Worm (Caenorhabditis elegans) whole organism, mixed stage, embryonic: ENCODE data around the gene agxt-1.

ENCODE experiments used
- M03D4.4 ChIP-seq: sonication (generic microtip); optimal IDR thresholded peaks from 2 replicates; lab custom pipeline; 2017; ENCODE audit warnings: mild to moderate bottlenecking, missing genetic modification characterization, missing compliant biosample characterization
- bed-3 ChIP-seq: fragments of 200-800 bp; sonication (Bioruptor generic); optimal IDR thresholded peaks from 3 replicates; lab custom pipeline; 2018; ENCODE audit warnings: mild to moderate bottlenecking, missing genetic modification characterization, moderate library complexity, missing compliant biosample characterization
- blmp-1 ChIP-seq: fragments of 150-350 bp; optimal IDR thresholded peaks from 2 replicates; lab custom pipeline; 2014; ENCODE audit warnings: missing biosample characterization, missing genetic modification characterization
- ceh-39 ChIP-seq: fragments of 150-350 bp; optimal IDR thresholded peaks from 2 replicates; lab custom pipeline; 2014; ENCODE audit warnings: missing biosample characterization, missing genetic modification characterization
- ceh-43 ChIP-seq: fragments of 200-800 bp; sonication (Bioruptor generic); optimal IDR thresholded peaks from 2 replicates; lab custom pipeline; 2018; ENCODE audit warnings: mild to moderate bottlenecking, missing genetic modification characterization, moderate library complexity, missing compliant biosample characterization
- ceh-83 ChIP-seq: fragments of 200-800 bp; sonication (Bioruptor generic); optimal IDR thresholded peaks from 2 replicates; lab custom pipeline; 2018; ENCODE audit warnings: mild to moderate bottlenecking, missing genetic modification characterization, missing compliant biosample characterization
- ces-1 ChIP-seq: fragments of 150-350 bp; optimal IDR thresholded peaks from 2 replicates; lab custom pipeline; 2014; ENCODE audit warnings: missing biosample characterization, missing genetic modification reagents, missing genetic modification characterization
- cnd-1 ChIP-seq: fragments of 200-800 bp; sonication (Bioruptor generic); optimal IDR thresholded peaks from 2 replicates; lab custom pipeline; 2018; ENCODE audit warnings: mild to moderate bottlenecking, missing genetic modification characterization, missing compliant biosample characterization
- drap-1 ChIP-seq: fragments of 200-800 bp; sonication (Bioruptor generic); optimal IDR thresholded peaks from 3 replicates; lab custom pipeline; 2018; ENCODE audit warnings: mild to moderate bottlenecking, missing genetic modification characterization, missing compliant biosample characterization
- elt-1 ChIP-seq: sonication (generic microtip); optimal IDR thresholded peaks from 2 replicates; lab custom pipeline; 2017; ENCODE audit warnings: missing genetic modification characterization, mild to moderate bottlenecking, missing compliant biosample characterization, antibody characterized with exemption, moderate library complexity, borderline replicate concordance; ENCODE audit not compliant: insufficient read depth
- elt-3 ChIP-seq: fragments of 150-350 bp; optimal IDR thresholded peaks from 2 replicates; lab custom pipeline; 2014; ENCODE audit warnings: missing biosample characterization, missing genetic modification characterization
- flh-1 ChIP-seq: fragments of 200-800 bp; sonication (Bioruptor generic); optimal IDR thresholded peaks from 2 replicates; lab custom pipeline; 2018; ENCODE audit warnings: mild to moderate bottlenecking, missing genetic modification characterization, moderate library complexity, missing compliant biosample characterization
- ham-2 ChIP-seq: fragments of 200-800 bp; sonication (Bioruptor generic); optimal IDR thresholded peaks from 2 replicates; lab custom pipeline; 2018; ENCODE audit warnings: mild to moderate bottlenecking, missing genetic modification characterization, missing compliant biosample characterization
- hlh-1 ChIP-seq: fragments of 150-350 bp; optimal IDR thresholded peaks from 2 replicates; lab custom pipeline; 2014; ENCODE audit warnings: missing biosample characterization, missing genetic modification reagents, missing genetic modification characterization
- lin-13 ChIP-seq: fragments of 150-350 bp; optimal IDR thresholded peaks from 2 replicates; lab custom pipeline; 2014; ENCODE audit warnings: missing biosample characterization, missing genetic modification characterization
- lsy-2 ChIP-seq: fragments of 150-350 bp; optimal IDR thresholded peaks from 2 replicates; lab custom pipeline; 2014; ENCODE audit warnings: missing biosample characterization, missing genetic modification characterization
- mab-5 ChIP-seq: fragments of 150-350 bp; optimal IDR thresholded peaks from 2 replicates; lab custom pipeline; 2014; ENCODE audit warnings: missing biosample characterization, missing genetic modification characterization
- mep-1 ChIP-seq: fragments of 150-350 bp; optimal IDR thresholded peaks from 2 replicates; lab custom pipeline; 2017; ENCODE audit warnings: missing biosample characterization, missing genetic modification reagents, missing genetic modification characterization, inconsistent platforms
- mls-2 ChIP-seq: sonication (generic microtip); optimal IDR thresholded peaks from 2 replicates; lab custom pipeline; 2016; ENCODE audit warnings: mild to moderate bottlenecking, missing genetic modification characterization, moderate library complexity, missing compliant biosample characterization
- nhr-12 ChIP-seq: fragments of 150-350 bp; optimal IDR thresholded peaks from 2 replicates; lab custom pipeline; 2014; ENCODE audit warnings: missing biosample characterization, missing genetic modification characterization
- nhr-2 ChIP-seq: fragments of 150-350 bp; optimal IDR thresholded peaks from 2 replicates; lab custom pipeline; 2014; ENCODE audit warnings: missing biosample characterization, missing genetic modification characterization
- nhr-28 ChIP-seq: fragments of 150-350 bp; optimal IDR thresholded peaks from 2 replicates; lab custom pipeline; 2014; ENCODE audit warnings: missing biosample characterization, missing genetic modification characterization
- nhr-76 ChIP-seq: sonication (generic microtip); optimal IDR thresholded peaks from 2 replicates; lab custom pipeline; 2017; ENCODE audit warnings: missing biosample characterization, missing genetic modification characterization
- pha-4 ChIP-seq: fragments of 150-350 bp; optimal IDR thresholded peaks from 2 replicates; lab custom pipeline; 2018; ENCODE audit warnings: missing biosample characterization, missing genetic modification reagents, missing genetic modification characterization
- snpc-4 ChIP-seq: fragments of 150-350 bp; optimal IDR thresholded peaks from 2 replicates; lab custom pipeline; 2014; ENCODE audit warnings: missing biosample characterization, missing genetic modification characterization
- sptf-1 ChIP-seq: sonication (generic microtip); optimal IDR thresholded peaks from 2 replicates; lab custom pipeline; 2017; ENCODE audit warnings: mild to moderate bottlenecking, missing genetic modification characterization, moderate library complexity, missing compliant biosample characterization
- unc-120 ChIP-seq: sonication (generic microtip); optimal IDR thresholded peaks from 2 replicates; lab custom pipeline; 2017; ENCODE audit warnings: missing genetic modification characterization, missing compliant biosample characterization; ENCODE audit not compliant: poor library complexity, severe bottlenecking
- unc-39 ChIP-seq: fragments of 150-350 bp; optimal IDR thresholded peaks from 2 replicates; lab custom pipeline; 2014; ENCODE audit warnings: missing biosample characterization, missing genetic modification characterization
- unc-62 ChIP-seq: fragments of 150-350 bp; optimal IDR thresholded peaks from 2 replicates; lab custom pipeline; 2014; ENCODE audit warnings: missing biosample characterization, missing genetic modification reagents, missing genetic modification characterization
- ztf-11 ChIP-seq: fragments of 150-350 bp; optimal IDR thresholded peaks from 2 replicates; lab custom pipeline; 2014; ENCODE audit warnings: missing biosample characterization, missing genetic modification characterization

Gene agxt-1

DNA sequence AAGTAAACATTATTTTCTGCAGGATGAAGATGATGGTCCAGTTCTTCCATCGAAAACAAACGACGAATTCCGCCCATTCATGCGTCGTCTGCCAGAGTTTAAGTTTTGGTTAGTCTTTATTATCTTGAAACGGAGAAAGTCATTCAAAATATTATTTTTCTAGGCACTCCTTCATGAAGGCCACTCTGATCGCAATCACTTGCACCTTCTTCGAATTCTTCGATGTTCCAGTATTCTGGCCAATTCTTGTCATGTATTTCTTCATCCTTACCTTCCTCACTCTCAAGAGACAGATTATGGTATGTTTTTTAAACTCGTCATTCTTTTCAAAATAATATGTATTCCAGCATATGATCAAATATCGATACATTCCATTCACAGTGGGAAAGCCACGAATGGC is 33.6 kb upstream of the agxt-1 start:
- TF ChIP-seq flh-1 (no peak), nhr-76 (no peak), bed-3 (GFP tag; lab: Kevin White, UChicago) (no peak), cnd-1 (tag; lab: Kevin White, UChicago) (no peak), sptf-1 (tag; lab: Kevin White, UChicago) (no peak), nhr-2 (tag; lab: Kevin White, UChicago) (no peak), elt-1 (tag; lab: Kevin White, UChicago) (no peak), elt-3 (tag; lab: Kevin White, UChicago) (no peak), hlh-1 (no peak), blmp-1 (tag; lab: Kevin White, UChicago) (no peak), mls-2 (tag; lab: Kevin White, UChicago) (no peak), mep-1 (tag; lab: Kevin White, UChicago) (no peak), ham-2 (GFP tag; lab: Kevin White, UChicago) (no peak), ztf-11 (tag; lab: Kevin White, UChicago) (no peak)

DNA sequence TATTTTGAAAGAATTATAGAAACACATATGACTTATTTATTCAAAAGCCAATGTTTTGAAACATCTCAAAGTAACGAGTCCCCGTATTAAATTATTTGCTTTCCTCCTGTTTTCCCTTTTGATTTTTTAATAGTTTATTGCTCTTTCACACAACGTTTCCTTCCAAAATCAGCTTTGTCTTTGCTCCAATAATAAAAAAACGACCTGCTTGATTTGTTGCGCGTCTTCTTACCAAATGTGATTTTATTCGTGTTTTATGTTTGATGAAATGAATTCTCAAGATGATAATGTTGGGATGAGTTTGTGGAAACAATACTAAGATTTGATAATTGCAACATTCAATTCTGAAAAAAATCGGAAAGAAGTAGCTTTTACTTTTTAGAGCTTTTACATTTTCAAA is 33.1 kb upstream of the agxt-1 start:
- TF ChIP-seq flh-1 (no peak), unc-62 (GFP tag; lab: Kevin White, UChicago) (no peak), nhr-28 (tag; lab: Kevin White, UChicago) (no peak), sptf-1 (tag; lab: Kevin White, UChicago) (no peak), lsy-2 (tag; lab: Kevin White, UChicago) (no peak), lin-13 (tag; lab: Kevin White, UChicago) (no peak), unc-120 (tag; lab: Kevin White, UChicago) (no peak), mep-1 (tag; lab: Kevin White, UChicago) (no peak), ztf-11 (tag; lab: Kevin White, UChicago) (no peak), nhr-76 (no peak), cnd-1 (tag; lab: Kevin White, UChicago) (no peak), nhr-2 (tag; lab: Kevin White, UChicago) (no peak), ces-1 (no peak), drap-1 (GFP tag; lab: Kevin White, UChicago) (no peak), hlh-1 (no peak), elt-1 (tag; lab: Kevin White, UChicago) (no peak), unc-39 (tag; lab: Kevin White, UChicago) (no peak), ceh-43 (GFP tag; lab: Kevin White, UChicago) (no peak)

DNA sequence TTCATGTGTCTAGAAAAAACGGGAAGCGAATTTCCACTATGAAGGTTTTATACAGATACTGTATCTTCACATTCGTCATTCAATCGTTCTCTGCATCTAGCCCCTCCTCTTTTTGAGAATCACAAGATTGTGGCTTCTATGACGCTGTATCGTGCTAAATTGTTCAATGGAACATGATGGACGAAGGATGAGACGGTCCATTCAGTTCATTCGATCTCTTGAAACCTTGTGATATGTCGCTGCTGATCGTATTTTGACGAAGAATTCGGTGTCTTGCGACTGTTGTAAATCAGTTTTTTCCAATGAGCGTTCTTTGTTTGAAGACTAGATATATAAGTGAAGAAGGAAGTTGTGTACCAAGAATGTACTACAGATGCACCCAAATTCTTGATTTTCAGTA is 31.7 kb upstream of the agxt-1 start:
- TF ChIP-seq pha-4 (tag; lab: Kevin White, UChicago) (no peak), drap-1 (GFP tag; lab: Kevin White, UChicago) (no peak), unc-39 (tag; lab: Kevin White, UChicago) (no peak), nhr-76 (no peak), hlh-1 (no peak), snpc-4 (no peak), M03D4.4 (no peak), ham-2 (GFP tag; lab: Kevin White, UChicago) (no peak), mab-5 (tag; lab: Kevin White, UChicago) (no peak), sptf-1 (tag; lab: Kevin White, UChicago) (no peak), elt-1 (tag; lab: Kevin White, UChicago) (no peak), unc-120 (tag; lab: Kevin White, UChicago) (no peak)

DNA sequence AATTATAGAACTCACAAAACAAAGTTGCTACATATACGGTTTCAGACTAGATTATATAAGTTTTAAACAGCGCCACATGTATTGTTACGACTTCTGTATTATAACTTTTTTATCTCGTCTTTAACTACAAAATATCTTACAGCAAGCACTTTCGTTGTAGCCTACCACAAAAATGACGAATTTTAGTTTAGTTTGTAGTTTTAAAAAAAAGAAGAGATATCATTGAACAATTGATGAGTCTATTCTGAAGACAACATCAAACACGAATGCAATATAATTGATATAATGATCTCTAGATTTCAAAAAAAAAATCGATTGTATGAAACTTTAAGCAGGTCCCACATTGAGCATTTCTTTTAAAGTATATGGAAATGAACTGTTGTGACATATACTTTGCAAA is 31.2 kb upstream of the agxt-1 start:
- no peak for TF ChIP-seq ztf-11 (tag; lab: Kevin White, UChicago)
- TF ChIP-seq ceh-83 (GFP tag; lab: Kevin White, UChicago) = no peak
- TF ChIP-seq sptf-1 (tag; lab: Kevin White, UChicago) = no peak
- TF ChIP-seq, all 35 proteins: peak for 0

DNA sequence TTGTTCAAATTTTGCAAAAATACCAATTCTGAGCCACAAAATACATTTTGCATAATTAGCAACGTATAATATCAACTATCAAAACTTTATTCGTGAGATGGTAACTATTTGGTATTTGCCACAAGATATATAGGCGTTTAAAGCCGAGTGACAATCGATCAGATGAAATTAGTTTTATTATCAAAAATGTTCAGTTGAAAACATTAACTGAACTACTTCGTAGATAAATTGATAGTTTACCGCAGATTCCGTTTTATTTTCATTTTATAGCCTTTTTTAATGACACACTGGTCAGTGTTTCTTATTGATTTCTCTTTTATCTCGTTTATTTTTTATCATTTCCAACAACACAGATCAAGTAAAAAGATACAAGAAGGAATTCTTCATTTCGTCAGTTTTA is 28.2 kb upstream of the agxt-1 start:
- no peak for TF ChIP-seq flh-1
- no peak for TF ChIP-seq ceh-39 (tag; lab: Kevin White, UChicago)
- no peak for TF ChIP-seq hlh-1
- no peak for TF ChIP-seq drap-1 (GFP tag; lab: Kevin White, UChicago)
- no peak for TF ChIP-seq sptf-1 (tag; lab: Kevin White, UChicago)
- no peak for TF ChIP-seq lin-13 (tag; lab: Kevin White, UChicago)
- no peak for TF ChIP-seq M03D4.4
- no peak for TF ChIP-seq nhr-2 (tag; lab: Kevin White, UChicago)
- no peak for TF ChIP-seq unc-62 (GFP tag; lab: Kevin White, UChicago)
- TF ChIP-seq nhr-12 (tag; lab: Kevin White, UChicago) = no peak
- no peak for TF ChIP-seq cnd-1 (tag; lab: Kevin White, UChicago)
- TF ChIP-seq, all 35 proteins: peak for 0
